Fruit fly (Drosophila melanogaster) whole organism, embryonic: Measurements from ENCODE around the gene Pfdn2.

Experiments
- CG10321 ChIP-seq: fragments of 200-800 bp; sonication (Bioruptor generic); IDR thresholded peaks from 2 replicates; pipeline ENCODE4 v1.3.6; 2022; ENCODE audit warnings: missing biosample characterization, missing genetic modification characterization
- CG17912 ChIP-seq: fragments of 200-800 bp; sonication (Bioruptor generic); optimal IDR thresholded peaks from 2 replicates; lab custom pipeline; 2018; ENCODE audit warnings: missing biosample characterization, mild to moderate bottlenecking, missing genetic modification characterization
- CG18599 ChIP-seq: fragments of 200-800 bp; sonication (Bioruptor generic); optimal IDR thresholded peaks from 3 replicates; lab custom pipeline; 2017; ENCODE audit warnings: missing biosample characterization, missing genetic modification characterization, mild to moderate bottlenecking, moderate library complexity, missing genetic modification reagents
- CG2129 ChIP-seq: fragments of 200-800 bp; sonication (Bioruptor generic); IDR thresholded peaks from 2 replicates; pipeline ENCODE4 v1.3.6; 2022; ENCODE audit warnings: missing biosample characterization, missing genetic modification characterization; ENCODE audit not compliant: partially characterized antibody
- CG33213 ChIP-seq: fragments of 200-800 bp; sonication (Bioruptor generic); optimal IDR thresholded peaks from 3 replicates; lab custom pipeline; 2016; ENCODE audit warnings: missing biosample characterization, missing genetic modification characterization
- CG34422 ChIP-seq: fragments of 200-800 bp; sonication (Bioruptor generic); IDR thresholded peaks from 3 replicates; pipeline ENCODE4 v1.3.6; 2022; ENCODE audit warnings: missing biosample characterization, missing genetic modification characterization
- CG7987 ChIP-seq: fragments of 200-800 bp; sonication (Bioruptor generic); optimal IDR thresholded peaks from 2 replicates; lab custom pipeline; 2018; ENCODE audit warnings: missing biosample characterization, mild to moderate bottlenecking, missing genetic modification characterization, moderate library complexity
- Doc2 ChIP-seq: fragments of 200-800 bp; sonication (Bioruptor generic); IDR thresholded peaks from 2 replicates; pipeline ENCODE4 v1.3.6; 2022; ENCODE audit warnings: missing biosample characterization, missing genetic modification characterization
- Doc3 ChIP-seq: fragments of 200-800 bp; sonication (Bioruptor generic); IDR thresholded peaks from 3 replicates; pipeline ENCODE4 v1.3.6; 2022; ENCODE audit warnings: missing biosample characterization, missing genetic modification characterization; ENCODE audit not compliant: partially characterized antibody
- Mrtf ChIP-seq: fragments of 200-800 bp; sonication (Bioruptor generic); IDR thresholded peaks from 3 replicates; pipeline ENCODE4 v1.3.6; 2022; ENCODE audit warnings: missing biosample characterization, missing genetic modification characterization
- NfI ChIP-seq: fragments of 200-800 bp; sonication (Bioruptor generic); optimal IDR thresholded peaks from 3 replicates; lab custom pipeline; 2018; ENCODE audit warnings: missing biosample characterization, mild to moderate bottlenecking, missing genetic modification characterization, moderate library complexity
- PHDP ChIP-seq: fragments of 200-800 bp; sonication (Bioruptor generic); optimal IDR thresholded peaks from 3 replicates; lab custom pipeline; 2018; ENCODE audit warnings: missing biosample characterization, mild to moderate bottlenecking, missing genetic modification characterization, moderate library complexity
- Pdp1 ChIP-seq, 2 experiments: fragments of 200-800 bp; sonication (Bioruptor generic); optimal IDR thresholded peaks; 3 replicates each; lab custom pipeline; 2016; ENCODE audit warnings: missing biosample characterization in 2 of 2, missing genetic modification characterization in 2 of 2, mild to moderate bottlenecking in 1 of 2, moderate library complexity in 1 of 2
- fd102C ChIP-seq: fragments of 200-800 bp; sonication (Bioruptor generic); optimal IDR thresholded peaks from 2 replicates; lab custom pipeline; 2018; ENCODE audit warnings: missing biosample characterization, mild to moderate bottlenecking, missing genetic modification characterization, moderate library complexity
- fu2 ChIP-seq: fragments of 200-800 bp; sonication (Bioruptor generic); optimal IDR thresholded peaks from 2 replicates; lab custom pipeline; 2016; ENCODE audit warnings: missing biosample characterization, missing genetic modification characterization
- gcm ChIP-seq: fragments of 200-800 bp; sonication (Bioruptor generic); optimal IDR thresholded peaks from 2 replicates; lab custom pipeline; 2019; ENCODE audit warnings: missing biosample characterization, mild to moderate bottlenecking, missing genetic modification characterization, moderate library complexity
- klu ChIP-seq: fragments of 200-800 bp; sonication (Bioruptor generic); IDR thresholded peaks from 2 replicates; pipeline ENCODE4 v1.3.6; 2022; ENCODE audit warnings: missing biosample characterization, missing genetic modification characterization
- lab ChIP-seq: fragments of 200-800 bp; sonication (Bioruptor generic); optimal IDR thresholded peaks from 3 replicates; lab custom pipeline; 2017; ENCODE audit warnings: missing biosample characterization, missing genetic modification characterization, mild to moderate bottlenecking, moderate library complexity, missing genetic modification reagents
- lola ChIP-seq, 3 experiments: fragments of >200 bp in 2 of 3; fragments of 200-800 bp in 1 of 3; sonication (Bioruptor generic) in 1 of 3; optimal IDR thresholded peaks; 2 replicates each; lab custom pipeline; 2017 to 2019; ENCODE audit warnings: missing biosample characterization in 3 of 3, missing genetic modification characterization in 3 of 3, mild to moderate bottlenecking in 1 of 3, moderate library complexity in 1 of 3
- phol ChIP-seq: fragments of 200-800 bp; sonication (Bioruptor generic); optimal IDR thresholded peaks from 3 replicates; lab custom pipeline; 2018; ENCODE audit warnings: missing biosample characterization, mild to moderate bottlenecking, missing genetic modification characterization, moderate library complexity
- sqz ChIP-seq: fragments of 200-800 bp; sonication (Bioruptor generic); optimal IDR thresholded peaks from 3 replicates; lab custom pipeline; 2018; ENCODE audit warnings: missing biosample characterization, mild to moderate bottlenecking, missing genetic modification characterization
- sug ChIP-seq: fragments of 200-800 bp; optimal IDR thresholded peaks from 2 replicates; lab custom pipeline; 2019; ENCODE audit warnings: missing biosample characterization, mild to moderate bottlenecking, missing genetic modification characterization, moderate library complexity
- tap ChIP-seq: fragments of 200-800 bp; optimal IDR thresholded peaks from 3 replicates; lab custom pipeline; 2019; ENCODE audit warnings: missing biosample characterization, mild to moderate bottlenecking, missing genetic modification characterization, moderate library complexity
- twi ChIP-seq: fragments of 200-800 bp; optimal IDR thresholded peaks from 2 replicates; lab custom pipeline; 2019; ENCODE audit warnings: missing biosample characterization, mild to moderate bottlenecking, missing genetic modification characterization, moderate library complexity
- tx ChIP-seq: fragments of 200-800 bp; sonication (Bioruptor generic); optimal IDR thresholded peaks from 2 replicates; lab custom pipeline; 2016; ENCODE audit warnings: missing biosample characterization, missing genetic modification characterization

Pfdn2 gene

dm6 chr3L:11031784-11032183 is 42.4 kb downstream of the Pfdn2 start (continued):
- TF ChIP-seq tx (GFP tag; lab: Kevin White, UChicago), result no peak
- TF ChIP-seq phol, result peak; percentile 34

dm6 chr3L:11027279-11027678 is 46.9 kb downstream of the Pfdn2 start, which contains the start of gene CG32081:
TSS of gene CG32081 (plus strand) at chr3L:11027579.
- TF ChIP-seq Pdp1 (GFP tag; optimal IDR thresholded peaks at IDR 0.05; lab: Kevin White, UChicago), result no peak
- no peak for TF ChIP-seq klu (GFP tag; lab: Robert Waterston, UW)
- TF ChIP-seq PHDP (tag; lab: Kevin White, UChicago), result no peak
- TF ChIP-seq CG7987 (GFP tag; lab: Kevin White, UChicago), result no peak
- no peak for TF ChIP-seq Doc2
- no peak for TF ChIP-seq NfI (GFP tag; lab: Kevin White, UChicago)
- no peak for TF ChIP-seq CG33213 (GFP tag; lab: Kevin White, UChicago)
- TF ChIP-seq CG10321, result no peak
- TF ChIP-seq sug (tag; lab: Kevin White, UChicago), result no peak
- no peak for TF ChIP-seq CG2129 (GFP tag; lab: Robert Waterston, UW)
- TF ChIP-seq lab (GFP tag; lab: Kevin White, UChicago), result no peak
- TF ChIP-seq gcm (GFP tag; lab: Kevin White, UChicago), result no peak
- no peak for TF ChIP-seq sqz (GFP tag; lab: Kevin White, UChicago)
- TF ChIP-seq lola (GFP tag; optimal IDR thresholded peaks at IDR 0.05; lab: Kevin White, UChicago), result no peak
- TF ChIP-seq tap (tag; lab: Kevin White, UChicago), result no peak
- no peak for TF ChIP-seq CG34422 (GFP tag; lab: Robert Waterston, UW)
- no peak for TF ChIP-seq Doc3
- no peak for TF ChIP-seq CG18599
- TF ChIP-seq fd102C (GFP tag; lab: Kevin White, UChicago), result no peak
- TF ChIP-seq, all 482 proteins: peak for 0

dm6 chr3L:11025261-11025660 is 48.9 kb downstream of the Pfdn2 start, which contains the start of gene CG32079:
TSS of gene CG32079 (plus strand) at chr3L:11025561.
- TF ChIP-seq CG17912, result no peak
- 0 out of 3 replicates have a peak, but pooled peaks have one; percentile 35 for TF ChIP-seq Mrtf (GFP tag; lab: Robert Waterston, UW)
- no peak for TF ChIP-seq fu2 (GFP tag; lab: Kevin White, UChicago)
- no peak for TF ChIP-seq twi (tag; lab: Kevin White, UChicago)
